Worm (Caenorhabditis elegans): Measurements from ENCODE around the gene C31C9.6.

DNA sequence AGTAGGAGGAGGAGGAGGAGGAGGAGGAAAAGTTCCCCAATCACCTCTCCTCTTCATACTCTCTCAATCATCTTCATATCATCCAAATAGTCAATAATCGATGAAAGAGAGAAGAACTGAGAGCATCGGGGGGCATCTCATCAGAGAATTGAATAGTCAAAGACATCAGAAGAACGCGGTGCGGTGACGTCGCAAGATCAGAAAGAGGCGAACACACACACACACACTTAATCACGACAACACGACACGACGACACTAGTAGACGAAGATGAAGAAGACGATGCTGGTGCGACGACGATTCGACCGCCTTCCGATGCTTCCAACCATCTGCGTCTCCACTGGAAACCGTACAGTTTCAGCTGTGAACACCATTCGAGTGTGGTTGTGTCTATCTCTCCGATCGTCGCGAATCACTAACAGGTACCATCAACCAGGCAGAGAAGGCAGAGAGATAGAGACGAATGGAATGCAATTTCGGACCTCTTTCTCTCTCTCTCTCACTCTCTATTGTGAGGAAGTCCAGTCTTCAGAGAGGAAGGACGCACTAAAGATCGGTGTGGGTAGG is 16.7 kb upstream of the C31C9.6 start:
- TF ChIP-seq ceh-48 (tag; optimal IDR thresholded peaks at IDR 0.05) (no peak), hlh-30 (tag; optimal IDR thresholded peaks at IDR 0.05; ENCODE audit: insufficient read depth) (no peak), elt-2 (tag; optimal IDR thresholded peaks at IDR 0.05) (no peak), ceh-30 (tag; optimal IDR thresholded peaks at IDR 0.05) (no peak), nhr-11 (tag; optimal IDR thresholded peaks at IDR 0.05) (no peak), hlh-6 (tag; optimal IDR thresholded peaks at IDR 0.05) (no peak), ceh-24 (tag; optimal IDR thresholded peaks at IDR 0.05) (no peak), ceh-19 (GFP tag; optimal IDR thresholded peaks at IDR 0.05) (no peak), pqm-1 (tag; optimal IDR thresholded peaks at IDR 0.05) (no peak), dmd-4 (tag; optimal IDR thresholded peaks at IDR 0.05; ENCODE audit: borderline replicate concordance) (no peak), K09A11.1 (tag; optimal IDR thresholded peaks at IDR 0.05; ENCODE audit: insufficient read depth) (no peak), ceh-14 (tag; optimal IDR thresholded peaks at IDR 0.05) (no peak)

All from whole organism, late embryonic.